Worm (Caenorhabditis elegans): ENCODE measurements around the gene F08F8.9.

The F08F8.9 gene

ce11 chrIII:7395354-7395753 lies 41.6 kb upstream of the F08F8.9 start, which contains the start of gene lgc-50:
lgc-50 (minus strand) TSS chrIII:7395454.
- TF ChIP-seq xbp-1 (tag; optimal IDR thresholded peaks at IDR 0.05) = no peak
- TF ChIP-seq mep-1 (tag; optimal IDR thresholded peaks at IDR 0.05) = no peak

ce11 chrIII:7387359-7387758 lies 33.6 kb upstream of the F08F8.9 start:
- TF ChIP-seq pax-3 (tag; optimal IDR thresholded peaks at IDR 0.05) (no peak), lsy-2 (tag; optimal IDR thresholded peaks at IDR 0.05) (peak in 1 of 2 experiments; percentile 52), grh-1 (GFP tag; IDR thresholded peaks at IDR 0.05) (no peak), jun-1 (tag; optimal IDR thresholded peaks at IDR 0.05) (peak; percentile 45), isw-1 (GFP tag; IDR thresholded peaks at IDR 0.05) (no peak), rnt-1 (tag; optimal IDR thresholded peaks at IDR 0.05) (peak; percentile 16), fkh-10 (GFP tag; optimal IDR thresholded peaks at IDR 0.05) (peak; percentile 24), ces-1 (GFP tag; optimal IDR thresholded peaks at IDR 0.05) (no peak), egl-13 (tag; optimal IDR thresholded peaks at IDR 0.05) (no peak), lin-13 (GFP tag; optimal IDR thresholded peaks at IDR 0.05) (no peak), nhr-47 (tag; optimal IDR thresholded peaks at IDR 0.05) (peak; percentile 54), lin-15B (tag; optimal IDR thresholded peaks at IDR 0.05) (peak; percentile 28), sup-37 (GFP tag; optimal IDR thresholded peaks at IDR 0.05) (no peak), lin-35 (GFP tag; optimal IDR thresholded peaks at IDR 0.05) (peak; percentile 18 to 36), lin-14 (GFP tag; optimal IDR thresholded peaks at IDR 0.05) (peak; percentile 66), ets-5 (GFP tag; IDR thresholded peaks at IDR 0.05) (no peak), elt-2 (tag; optimal IDR thresholded peaks at IDR 0.05) (peak; percentile 27), fkh-4 (tag; optimal IDR thresholded peaks at IDR 0.05; ENCODE audit: borderline replicate concordance) (no peak), snu-23 (GFP tag; optimal IDR thresholded peaks at IDR 0.05) (peak; percentile 33), irx-1 (tag; optimal IDR thresholded peaks at IDR 0.05) (no peak), dpl-1 (GFP tag; optimal IDR thresholded peaks at IDR 0.05) (peak in 2 of 3 experiments; percentile 2 to 16), ceh-82 (tag; optimal IDR thresholded peaks at IDR 0.05) (peak in 2 of 3 experiments; percentile 11 to 14), fkh-8 (tag; optimal IDR thresholded peaks at IDR 0.05) (no peak), nhr-28 (tag; optimal IDR thresholded peaks at IDR 0.05) (no peak), swsn-7 (tag; optimal IDR thresholded peaks at IDR 0.05) (peak; percentile 7), efl-3 (GFP tag; optimal IDR thresholded peaks at IDR 0.05) (no peak), nhr-76 (tag; optimal IDR thresholded peaks at IDR 0.05) (no peak), nhr-19 (GFP tag; conservative IDR thresholded peaks at IDR 0.05) (0 out of 2 replicates have a peak, but pooled peaks have one; percentile 10), ceh-63 (GFP tag; optimal IDR thresholded peaks at IDR 0.05) (no peak), nhr-11 (tag; optimal IDR thresholded peaks at IDR 0.05) (no peak), C34B4.2 (tag; optimal IDR thresholded peaks at IDR 0.05) (no peak), mdl-1 (tag; optimal IDR thresholded peaks at IDR 0.05) (peak in 1 of 2 experiments; percentile 36), nhr-71 (tag; optimal IDR thresholded peaks at IDR 0.05) (peak; percentile 46), efl-1 (optimal IDR thresholded peaks at IDR 0.05) (peak; percentile 20 to 23), efl-1 (GFP tag; optimal IDR thresholded peaks at IDR 0.05 in 1 of 2) (peak; percentile 7 to 51), nhr-90 (tag; optimal IDR thresholded peaks at IDR 0.05; ENCODE audit: poor library complexity) (peak; percentile 9), unc-86 (tag; optimal IDR thresholded peaks at IDR 0.05) (peak; percentile 13), mep-1 (tag; optimal IDR thresholded peaks at IDR 0.05) (peak; percentile 8), xbp-1 (tag; optimal IDR thresholded peaks at IDR 0.05) (peak; percentile 18)

ce11 chrIII:7385929-7386328 lies 32.2 kb upstream of the F08F8.9 start, which contains the start of gene trd-1:
trd-1 (plus strand) TSS chrIII:7386229.
- TF ChIP-seq jun-1 (tag; optimal IDR thresholded peaks at IDR 0.05) (no peak), pqm-1 (tag; optimal IDR thresholded peaks at IDR 0.05) (no peak), nhr-84 (tag; optimal IDR thresholded peaks at IDR 0.05) (no peak), dsc-1 (tag; optimal IDR thresholded peaks at IDR 0.05) (no peak), nhr-28 (tag; optimal IDR thresholded peaks at IDR 0.05) (no peak), aha-1 (tag; optimal IDR thresholded peaks at IDR 0.05) (no peak), sup-37 (GFP tag; optimal IDR thresholded peaks at IDR 0.05) (no peak), unc-62 (GFP tag; optimal IDR thresholded peaks at IDR 0.05) (no peak), lin-39 (tag; optimal IDR thresholded peaks at IDR 0.05) (no peak), ceh-82 (tag; optimal IDR thresholded peaks at IDR 0.05) (no peak), irx-1 (tag; optimal IDR thresholded peaks at IDR 0.05) (no peak), unc-30 (tag; optimal IDR thresholded peaks at IDR 0.05) (no peak), snu-23 (GFP tag; optimal IDR thresholded peaks at IDR 0.05) (no peak), C34B4.2 (tag; optimal IDR thresholded peaks at IDR 0.05) (no peak)
